Fruit fly (Drosophila melanogaster) whole organism, embryonic: ENCODE results near the gene CG7739.

Source experiments
- Atf3 ChIP-seq: fragments of 200-800 bp; sonication (Bioruptor generic); optimal IDR thresholded peaks from 3 replicates; lab custom pipeline; 2016; ENCODE audit warnings: missing biosample characterization, missing genetic modification characterization
- B-H2 ChIP-seq: fragments of 200-800 bp; sonication (Bioruptor generic); optimal IDR thresholded peaks from 2 replicates; lab custom pipeline; 2018; ENCODE audit warnings: missing biosample characterization, mild to moderate bottlenecking, missing genetic modification characterization
- BEAF-32 ChIP-seq: fragments of 200-800 bp; sonication (Bioruptor generic); optimal IDR thresholded peaks from 3 replicates; lab custom pipeline; 2017; ENCODE audit warnings: missing biosample characterization, missing genetic modification characterization, mild to moderate bottlenecking, moderate library complexity, missing genetic modification reagents
- CG10543 ChIP-seq: fragments of 200-800 bp; sonication (Bioruptor generic); optimal IDR thresholded peaks from 3 replicates; lab custom pipeline; 2017; ENCODE audit warnings: missing biosample characterization, mild to moderate bottlenecking, missing genetic modification characterization, moderate library complexity
- CG11093 ChIP-seq: fragments of 200-800 bp; sonication (Bioruptor generic); IDR thresholded peaks from 3 replicates; pipeline ENCODE4 v1.3.6; 2022; ENCODE audit warnings: missing biosample characterization, missing genetic modification characterization
- CG12155 ChIP-seq: fragments of 200-800 bp; sonication (Bioruptor generic); optimal IDR thresholded peaks from 3 replicates; lab custom pipeline; 2016; ENCODE audit warnings: missing biosample characterization, missing genetic modification characterization
- CG12219 ChIP-seq: fragments of 200-800 bp; sonication (Bioruptor generic); optimal IDR thresholded peaks from 3 replicates; lab custom pipeline; 2018; ENCODE audit warnings: missing biosample characterization, mild to moderate bottlenecking, missing genetic modification characterization
- CG13424 ChIP-seq: fragments of 200-800 bp; sonication (Bioruptor generic); optimal IDR thresholded peaks from 2 replicates; lab custom pipeline; 2019; ENCODE audit warnings: missing biosample characterization, mild to moderate bottlenecking, missing genetic modification characterization, moderate library complexity
- CG14441 ChIP-seq: fragments of 200-800 bp; sonication (Bioruptor generic); IDR thresholded peaks from 2 replicates; pipeline ENCODE4 v1.3.6; 2022; ENCODE audit warnings: missing biosample characterization, missing genetic modification characterization
- CG17328 ChIP-seq: fragments of 200-800 bp; sonication (Bioruptor generic); IDR thresholded peaks from 2 replicates; pipeline ENCODE4 v1.3.6; 2022; ENCODE audit warnings: missing biosample characterization, missing genetic modification characterization
- CG18011 ChIP-seq: fragments of 200-800 bp; sonication (Bioruptor generic); optimal IDR thresholded peaks from 2 replicates; lab custom pipeline; 2017; ENCODE audit warnings: missing biosample characterization, missing genetic modification characterization, mild to moderate bottlenecking, moderate library complexity, missing genotype
- CG2712 ChIP-seq: fragments of 200-800 bp; optimal IDR thresholded peaks from 3 replicates; lab custom pipeline; 2019; ENCODE audit warnings: missing biosample characterization, mild to moderate bottlenecking, missing genetic modification characterization, moderate library complexity
- CG32767 ChIP-seq: fragments of 200-800 bp; sonication (Bioruptor generic); IDR thresholded peaks from 2 replicates; pipeline ENCODE4 v1.3.6; 2022; ENCODE audit warnings: missing biosample characterization, missing genetic modification characterization
- CG4707 ChIP-seq: fragments of 200-800 bp; sonication (Bioruptor generic); optimal IDR thresholded peaks from 2 replicates; lab custom pipeline; 2018; ENCODE audit warnings: missing biosample characterization, mild to moderate bottlenecking, missing genetic modification characterization, moderate library complexity
- CG6175 ChIP-seq: fragments of 200-800 bp; sonication (Bioruptor generic); IDR thresholded peaks from 3 replicates; pipeline ENCODE4 v1.3.6; 2022; ENCODE audit warnings: missing biosample characterization, missing genetic modification characterization
- CG7745 ChIP-seq: fragments of 200-800 bp; sonication (Bioruptor generic); optimal IDR thresholded peaks from 2 replicates; lab custom pipeline; 2018; ENCODE audit warnings: missing biosample characterization, mild to moderate bottlenecking, missing genetic modification characterization, moderate library complexity
- CG7839 ChIP-seq: fragments of 200-800 bp; sonication (Bioruptor generic); optimal IDR thresholded peaks from 3 replicates; lab custom pipeline; 2018; ENCODE audit warnings: missing biosample characterization, mild to moderate bottlenecking, missing genetic modification characterization, moderate library complexity
- CG8359 ChIP-seq: fragments of 200-800 bp; sonication (Bioruptor generic); optimal IDR thresholded peaks from 2 replicates; lab custom pipeline; 2017; ENCODE audit warnings: missing biosample characterization, mild to moderate bottlenecking, missing genetic modification characterization, borderline replicate concordance
- CG8924 ChIP-seq: fragments of 200-800 bp; optimal IDR thresholded peaks from 3 replicates; lab custom pipeline; 2019; ENCODE audit warnings: missing biosample characterization, mild to moderate bottlenecking, missing genetic modification characterization, moderate library complexity
- CG9215 ChIP-seq: fragments of 200-800 bp; sonication (Bioruptor generic); IDR thresholded peaks from 2 replicates; pipeline ENCODE4 v1.3.6; 2022; ENCODE audit warnings: missing biosample characterization, missing genetic modification characterization
- Camta ChIP-seq: fragments of 200-800 bp; sonication (Bioruptor generic); optimal IDR thresholded peaks from 2 replicates; lab custom pipeline; 2016; ENCODE audit warnings: missing biosample characterization, missing genetic modification characterization
- CkIIα-i1 ChIP-seq: fragments of 200-800 bp; sonication (Bioruptor generic); IDR thresholded peaks from 2 replicates; pipeline ENCODE4 v1.3.6; 2022; ENCODE audit warnings: missing biosample characterization, missing genetic modification characterization
- CoRest ChIP-seq: fragments of 200-800 bp; sonication (Bioruptor generic); optimal IDR thresholded peaks from 3 replicates; lab custom pipeline; 2018; ENCODE audit warnings: missing biosample characterization, mild to moderate bottlenecking, missing genetic modification characterization, moderate library complexity
- Dp ChIP-seq: fragments of 200-800 bp; sonication (Bioruptor generic); optimal IDR thresholded peaks from 2 replicates; lab custom pipeline; 2018; ENCODE audit warnings: missing biosample characterization, mild to moderate bottlenecking, missing genetic modification characterization, moderate library complexity
- E2f2 ChIP-seq: fragments of 200-800 bp; sonication (Bioruptor generic); IDR thresholded peaks from 2 replicates; pipeline ENCODE4 v1.3.6; 2022; ENCODE audit warnings: missing biosample characterization, missing genetic modification characterization
- Gsc ChIP-seq: fragments of 200-800 bp; sonication (Bioruptor generic); IDR thresholded peaks from 2 replicates; pipeline ENCODE4 v1.3.6; 2022; ENCODE audit warnings: missing biosample characterization, missing genetic modification characterization
- HmgD ChIP-seq: fragments of 200-800 bp; sonication (Bioruptor generic); optimal IDR thresholded peaks from 3 replicates; lab custom pipeline; 2016; ENCODE audit warnings: missing biosample characterization, missing genetic modification characterization
- Myb ChIP-seq: fragments of 200-800 bp; sonication (Bioruptor generic); optimal IDR thresholded peaks from 2 replicates; lab custom pipeline; 2016; ENCODE audit warnings: missing biosample characterization, missing genetic modification characterization
- Neu2 ChIP-seq: fragments of 200-800 bp; sonication (Bioruptor generic); optimal IDR thresholded peaks from 3 replicates; lab custom pipeline; 2016; ENCODE audit warnings: missing biosample characterization, missing genetic modification characterization, borderline replicate concordance
- NfI ChIP-seq: fragments of 200-800 bp; sonication (Bioruptor generic); optimal IDR thresholded peaks from 3 replicates; lab custom pipeline; 2018; ENCODE audit warnings: missing biosample characterization, mild to moderate bottlenecking, missing genetic modification characterization, moderate library complexity
- Sry-β ChIP-seq: fragments of 200-800 bp; sonication (Bioruptor generic); optimal IDR thresholded peaks from 2 replicates; lab custom pipeline; 2018; ENCODE audit warnings: missing biosample characterization, mild to moderate bottlenecking, missing genetic modification characterization, moderate library complexity
- ara ChIP-seq: fragments of 200-800 bp; sonication (Bioruptor generic); IDR thresholded peaks from 2 replicates; pipeline ENCODE4 v1.3.6; 2022; ENCODE audit warnings: missing biosample characterization, missing genetic modification characterization
- bab2 ChIP-seq: fragments of 200-800 bp; sonication (Bioruptor generic); optimal IDR thresholded peaks from 2 replicates; lab custom pipeline; 2016; ENCODE audit warnings: missing biosample characterization, missing genetic modification characterization
- bbx ChIP-seq: fragments of 200-800 bp; sonication (Bioruptor generic); IDR thresholded peaks from 2 replicates; pipeline ENCODE4 v1.3.6; 2022; ENCODE audit warnings: missing biosample characterization, missing genetic modification characterization; ENCODE audit not compliant: partially characterized antibody
- bcd ChIP-seq: fragments of 200-800 bp; sonication (Bioruptor generic); optimal IDR thresholded peaks from 2 replicates; lab custom pipeline; 2017; ENCODE audit warnings: missing biosample characterization, mild to moderate bottlenecking, missing genetic modification characterization
- br ChIP-seq: fragments of >200 bp; optimal IDR thresholded peaks from 2 replicates; lab custom pipeline; 2017
- btn ChIP-seq: fragments of 200-800 bp; sonication (Bioruptor generic); optimal IDR thresholded peaks from 2 replicates; lab custom pipeline; 2016; ENCODE audit warnings: missing biosample characterization, missing genetic modification characterization
- chinmo ChIP-seq: fragments of 200-800 bp; sonication (Bioruptor generic); IDR thresholded peaks from 4 replicates; pipeline ENCODE4 v1.3.6; 2022; ENCODE audit warnings: missing biosample characterization, missing genetic modification characterization; ENCODE audit not compliant: partially characterized antibody
- crol ChIP-seq: fragments of 200-800 bp; sonication (Bioruptor generic); IDR thresholded peaks from 2 replicates; pipeline ENCODE4 v1.3.6; 2022; ENCODE audit warnings: missing biosample characterization, missing genetic modification characterization
- fd102C ChIP-seq: fragments of 200-800 bp; sonication (Bioruptor generic); optimal IDR thresholded peaks from 2 replicates; lab custom pipeline; 2018; ENCODE audit warnings: missing biosample characterization, mild to moderate bottlenecking, missing genetic modification characterization, moderate library complexity
- gcm ChIP-seq: fragments of 200-800 bp; sonication (Bioruptor generic); optimal IDR thresholded peaks from 2 replicates; lab custom pipeline; 2019; ENCODE audit warnings: missing biosample characterization, mild to moderate bottlenecking, missing genetic modification characterization, moderate library complexity
- gcm2 ChIP-seq: fragments of 200-800 bp; sonication (Bioruptor generic); optimal IDR thresholded peaks from 2 replicates; lab custom pipeline; 2016; ENCODE audit warnings: missing biosample characterization, missing genetic modification characterization
- grn ChIP-seq: fragments of 200-800 bp; sonication (Bioruptor generic); optimal IDR thresholded peaks from 3 replicates; lab custom pipeline; 2017; ENCODE audit warnings: missing biosample characterization, missing genetic modification characterization
- gsb-n ChIP-seq: fragments of 200-800 bp; sonication (Bioruptor generic); optimal IDR thresholded peaks from 3 replicates; lab custom pipeline; 2018; ENCODE audit warnings: missing biosample characterization, mild to moderate bottlenecking, missing genetic modification characterization
- hb ChIP-seq: fragments of 200-800 bp; sonication (Bioruptor generic); IDR thresholded peaks from 3 replicates; pipeline ENCODE4 v1.3.6; 2022; ENCODE audit warnings: missing biosample characterization, missing genetic modification characterization; ENCODE audit not compliant: partially characterized antibody
- kay ChIP-seq: fragments of 200-800 bp; sonication (Bioruptor generic); optimal IDR thresholded peaks from 2 replicates; lab custom pipeline; 2016; ENCODE audit warnings: missing biosample characterization, missing genetic modification characterization
- knrl ChIP-seq: fragments of 200-800 bp; sonication (Bioruptor generic); IDR thresholded peaks from 3 replicates; pipeline ENCODE4 v1.3.6; 2022; ENCODE audit warnings: missing biosample characterization, missing genetic modification characterization; ENCODE audit not compliant: partially characterized antibody
- lilli ChIP-seq: fragments of 200-800 bp; sonication (Bioruptor generic); optimal IDR thresholded peaks from 3 replicates; lab custom pipeline; 2016; ENCODE audit warnings: missing biosample characterization, missing genetic modification characterization
- rib ChIP-seq: fragments of 200-800 bp; sonication (Bioruptor generic); IDR thresholded peaks from 2 replicates; pipeline ENCODE4 v1.3.6; 2022; ENCODE audit warnings: missing biosample characterization, missing genetic modification characterization
- usp ChIP-seq: fragments of >200 bp; optimal IDR thresholded peaks from 2 replicates; lab custom pipeline; 2017; ENCODE audit warnings: missing biosample characterization, missing genetic modification characterization
- vfl ChIP-seq: fragments of 200-800 bp; sonication (Bioruptor generic); optimal IDR thresholded peaks from 2 replicates; lab custom pipeline; 2016; ENCODE audit warnings: missing biosample characterization, missing genetic modification characterization

Gene CG7739

dm6 chr3L:15566484-15566955 lies 3.7 kb upstream of the CG7739 start (continued):
- no peak for TF ChIP-seq Dp (GFP tag; lab: Kevin White, UChicago)
- TF ChIP-seq gsb-n, result no peak
- no peak for TF ChIP-seq Gsc
- TF ChIP-seq gcm (GFP tag; lab: Kevin White, UChicago), result peak; percentile 55
- peak; percentile 70 for TF ChIP-seq CG7745 (tag; lab: Kevin White, UChicago)
- no peak for TF ChIP-seq fd102C (GFP tag; lab: Kevin White, UChicago)
- no peak for TF ChIP-seq kay (GFP tag; lab: Kevin White, UChicago)
- TF ChIP-seq gcm2 (GFP tag; lab: Kevin White, UChicago), result no peak
- TF ChIP-seq CG4707 (GFP tag; lab: Kevin White, UChicago), result peak; percentile 70
- TF ChIP-seq Myb (GFP tag; lab: Kevin White, UChicago), result no peak
- TF ChIP-seq CG10543, result peak; percentile 98
- TF ChIP-seq Atf3 (GFP tag; lab: Kevin White, UChicago), result no peak
- no peak for TF ChIP-seq CG7839 (tag; lab: Kevin White, UChicago)
- TF ChIP-seq CG12219, result peak; percentile 78
- peak; percentile 88; the same call in 1 of the 2 replicates for TF ChIP-seq rib (GFP tag; lab: Robert Waterston, UW)
- peak; percentile 75 for TF ChIP-seq B-H2 (GFP tag; lab: Kevin White, UChicago)
- no peak for TF ChIP-seq br (lab: Kevin White, UChicago)
- TF ChIP-seq CG12155 (GFP tag; lab: Kevin White, UChicago), result no peak
- TF ChIP-seq CG11093, result 0 out of 3 replicates have a peak, but pooled peaks have one; percentile 25
- no peak for TF ChIP-seq CG2712 (tag; lab: Kevin White, UChicago)
- no peak for TF ChIP-seq CkIIα-i1 (GFP tag; lab: Robert Waterston, UW)
- peak; percentile 55 for TF ChIP-seq btn (GFP tag; lab: Kevin White, UChicago)
- no peak; the same call in 1 of the 2 replicates for TF ChIP-seq CG17328
- TF ChIP-seq ara (GFP tag; lab: Robert Waterston, UW), result peak; percentile 31; the same call in 1 of the 2 replicates
- TF ChIP-seq Neu2 (GFP tag; lab: Kevin White, UChicago), result no peak
- no peak for TF ChIP-seq Sry-β
- TF ChIP-seq grn (GFP tag; lab: Kevin White, UChicago), result no peak
- 0 out of 4 replicates have a peak, but pooled peaks have one; percentile 44 for TF ChIP-seq chinmo (GFP tag; lab: Robert Waterston, UW)
- peak; percentile 65 for TF ChIP-seq NfI (GFP tag; lab: Kevin White, UChicago)
- peak; percentile 74 for TF ChIP-seq bab2 (GFP tag; lab: Kevin White, UChicago)
- TF ChIP-seq CG8924 (tag; lab: Kevin White, UChicago), result peak; percentile 64
- peak; percentile 72 for TF ChIP-seq crol
- peak; percentile 64 for TF ChIP-seq CG13424 (tag; lab: Kevin White, UChicago)
- TF ChIP-seq CG6175, result peak; percentile 54; the same call in 1 of the 3 replicates
- TF ChIP-seq usp (GFP tag; lab: Kevin White, UChicago), result no peak
- TF ChIP-seq vfl, result no peak
- no peak for TF ChIP-seq Camta
- TF ChIP-seq CG32767 (GFP tag; lab: Robert Waterston, UW), result no peak; the same call in 1 of the 2 replicates
- peak; percentile 42 for TF ChIP-seq CG8359 (GFP tag; lab: Kevin White, UChicago)
- peak; percentile 60; the same call in 1 of the 2 replicates for TF ChIP-seq CG14441 (GFP tag; lab: Robert Waterston, UW)
- no peak for TF ChIP-seq BEAF-32 (GFP tag; lab: Kevin White, UChicago)
- no peak for TF ChIP-seq hb (GFP tag; lab: Robert Waterston, UW)
- peak; percentile 48 for TF ChIP-seq CG18011 (GFP tag; lab: Kevin White, UChicago)
- no peak for TF ChIP-seq knrl
- TF ChIP-seq lilli (GFP tag; lab: Kevin White, UChicago), result no peak
- TF ChIP-seq bbx (GFP tag; lab: Robert Waterston, UW), result no peak
- TF ChIP-seq CoRest (tag; lab: Kevin White, UChicago), result no peak
- TF ChIP-seq bcd, result peak; percentile 48
- TF ChIP-seq CG9215, result no peak
- peak; percentile 9 for TF ChIP-seq HmgD (GFP tag; lab: Kevin White, UChicago)
- no peak for TF ChIP-seq E2f2
